Fruit fly (Drosophila melanogaster) whole organism, embryonic: ENCODE measurements around the gene CG43120.

Experiments
- CG11093 ChIP-seq: fragments of 200-800 bp; sonication (Bioruptor generic); IDR thresholded peaks from 3 replicates; pipeline ENCODE4 v1.3.6; 2022; ENCODE audit warnings: missing biosample characterization, missing genetic modification characterization
- CG15514 ChIP-seq: fragments of 200-800 bp; sonication (Bioruptor generic); optimal IDR thresholded peaks from 3 replicates; lab custom pipeline; 2017; ENCODE audit warnings: missing biosample characterization, missing genetic modification characterization, mild to moderate bottlenecking, moderate library complexity, missing genetic modification reagents
- CG15601 ChIP-seq: fragments of 200-800 bp; sonication (Bioruptor generic); optimal IDR thresholded peaks from 3 replicates; lab custom pipeline; 2019; ENCODE audit warnings: missing biosample characterization, mild to moderate bottlenecking, missing genetic modification characterization, moderate library complexity
- CG17328 ChIP-seq: fragments of 200-800 bp; sonication (Bioruptor generic); IDR thresholded peaks from 2 replicates; pipeline ENCODE4 v1.3.6; 2022; ENCODE audit warnings: missing biosample characterization, missing genetic modification characterization
- CG18262 ChIP-seq: fragments of 200-800 bp; optimal IDR thresholded peaks from 3 replicates; lab custom pipeline; 2019; ENCODE audit warnings: missing biosample characterization, mild to moderate bottlenecking, missing genetic modification characterization, moderate library complexity
- CG2202 ChIP-seq: fragments of 200-800 bp; sonication (Bioruptor generic); optimal IDR thresholded peaks from 2 replicates; lab custom pipeline; 2018; ENCODE audit warnings: missing biosample characterization, mild to moderate bottlenecking, missing genetic modification characterization
- CG2678 ChIP-seq: fragments of 200-800 bp; sonication (Bioruptor generic); optimal IDR thresholded peaks from 3 replicates; lab custom pipeline; 2019; ENCODE audit warnings: missing biosample characterization, mild to moderate bottlenecking, missing genetic modification characterization, moderate library complexity
- CG32772 ChIP-seq: fragments of 200-800 bp; sonication (Bioruptor generic); IDR thresholded peaks from 2 replicates; pipeline ENCODE4 v1.3.6; 2022; ENCODE audit warnings: missing biosample characterization, missing genetic modification characterization
- CG33557 ChIP-seq: fragments of 200-800 bp; sonication (Bioruptor generic); optimal IDR thresholded peaks from 2 replicates; lab custom pipeline; 2019; ENCODE audit warnings: missing biosample characterization, mild to moderate bottlenecking, missing genetic modification characterization, moderate library complexity
- CG3407 ChIP-seq: fragments of 200-800 bp; sonication (Bioruptor generic); optimal IDR thresholded peaks from 2 replicates; lab custom pipeline; 2018; ENCODE audit warnings: missing biosample characterization, mild to moderate bottlenecking, missing genetic modification characterization
- CG6175 ChIP-seq: fragments of 200-800 bp; sonication (Bioruptor generic); IDR thresholded peaks from 3 replicates; pipeline ENCODE4 v1.3.6; 2022; ENCODE audit warnings: missing biosample characterization, missing genetic modification characterization
- CHES-1-like ChIP-seq: fragments of 200-800 bp; sonication (Bioruptor generic); optimal IDR thresholded peaks from 2 replicates; lab custom pipeline; 2016; ENCODE audit warnings: missing biosample characterization, missing genetic modification characterization
- Dbx ChIP-seq: fragments of 200-800 bp; sonication (Bioruptor generic); IDR thresholded peaks from 3 replicates; pipeline ENCODE4 v1.3.6; 2022; ENCODE audit warnings: missing biosample characterization, missing genetic modification characterization
- HLHmδ ChIP-seq: fragments of 200-800 bp; sonication (Bioruptor generic); optimal IDR thresholded peaks from 2 replicates; lab custom pipeline; 2018; ENCODE audit warnings: missing biosample characterization, mild to moderate bottlenecking, missing genetic modification characterization, moderate library complexity
- Hand ChIP-seq: fragments of 200-800 bp; sonication (Bioruptor generic); optimal IDR thresholded peaks from 2 replicates; lab custom pipeline; 2017; ENCODE audit warnings: mild to moderate bottlenecking, missing biosample characterization, missing genetic modification reagents, missing genetic modification characterization
- HmgD ChIP-seq: fragments of 200-800 bp; sonication (Bioruptor generic); optimal IDR thresholded peaks from 3 replicates; lab custom pipeline; 2016; ENCODE audit warnings: missing biosample characterization, missing genetic modification characterization
- Hr78 ChIP-seq, 2 experiments: fragments of 200-800 bp in 1 of 2; fragments of >200 bp in 1 of 2; sonication (Bioruptor generic) in 1 of 2; optimal IDR thresholded peaks; 2 replicates each; lab custom pipeline; 2017 to 2019; ENCODE audit warnings: missing biosample characterization in 2 of 2, missing genetic modification characterization in 2 of 2, mild to moderate bottlenecking in 1 of 2, moderate library complexity in 1 of 2
- Lpt ChIP-seq: fragments of >200 bp; optimal IDR thresholded peaks from 2 replicates; lab custom pipeline; 2018; ENCODE audit warnings: missing biosample characterization, missing genetic modification characterization
- Med ChIP-seq: fragments of 200-800 bp; sonication (Bioruptor generic); peaks from one replicate; lab custom pipeline; 2016; ENCODE audit warnings: missing biosample characterization, missing genetic modification characterization, mild to moderate bottlenecking, inconsistent platforms, moderate library complexity
- NC2α ChIP-seq: fragments of 200-800 bp; sonication (Bioruptor generic); optimal IDR thresholded peaks from 2 replicates; lab custom pipeline; 2016; ENCODE audit warnings: missing biosample characterization, missing genetic modification characterization
- Neu2 ChIP-seq: fragments of 200-800 bp; sonication (Bioruptor generic); optimal IDR thresholded peaks from 3 replicates; lab custom pipeline; 2016; ENCODE audit warnings: missing biosample characterization, missing genetic modification characterization, borderline replicate concordance
- Nf-YC ChIP-seq: fragments of 200-800 bp; optimal IDR thresholded peaks from 3 replicates; lab custom pipeline; 2019; ENCODE audit warnings: missing biosample characterization, mild to moderate bottlenecking, missing genetic modification characterization, moderate library complexity
- Sox100B ChIP-seq: fragments of 200-800 bp; sonication (Bioruptor generic); optimal IDR thresholded peaks from 3 replicates; lab custom pipeline; 2018; ENCODE audit warnings: missing biosample characterization, mild to moderate bottlenecking, missing genetic modification characterization
- Trl ChIP-seq, 3 experiments: fragments of >200 bp in 2 of 3; fragments of 200-800 bp in 1 of 3; sonication (Bioruptor generic) in 1 of 3; optimal IDR thresholded peaks; 2 replicates in 1 of 3; 3 replicates in 2 of 3; lab custom pipeline; 2016 to 2017; ENCODE audit warnings: missing biosample characterization in 1 of 3, missing genetic modification characterization in 1 of 3
- aop ChIP-seq: fragments of 200-800 bp; sonication (Bioruptor generic); IDR thresholded peaks from 2 replicates; pipeline ENCODE4 v1.3.6; 2022; ENCODE audit warnings: missing biosample characterization, missing genetic modification characterization
- bbx ChIP-seq: fragments of 200-800 bp; sonication (Bioruptor generic); IDR thresholded peaks from 2 replicates; pipeline ENCODE4 v1.3.6; 2022; ENCODE audit warnings: missing biosample characterization, missing genetic modification characterization; ENCODE audit not compliant: partially characterized antibody
- chinmo ChIP-seq: fragments of 200-800 bp; sonication (Bioruptor generic); IDR thresholded peaks from 4 replicates; pipeline ENCODE4 v1.3.6; 2022; ENCODE audit warnings: missing biosample characterization, missing genetic modification characterization; ENCODE audit not compliant: partially characterized antibody
- ci ChIP-seq: fragments of 200-800 bp; sonication (Bioruptor generic); IDR thresholded peaks from 3 replicates; pipeline ENCODE4 v1.3.6; 2022; ENCODE audit warnings: missing biosample characterization, missing genetic modification characterization
- dmrt99B ChIP-seq: fragments of 200-800 bp; sonication (Bioruptor generic); optimal IDR thresholded peaks from 2 replicates; lab custom pipeline; 2018; ENCODE audit warnings: missing biosample characterization, mild to moderate bottlenecking, missing genetic modification characterization, moderate library complexity
- ems ChIP-seq: fragments of 200-800 bp; sonication (Bioruptor generic); optimal IDR thresholded peaks from 3 replicates; lab custom pipeline; 2016; ENCODE audit warnings: missing biosample characterization, missing genetic modification characterization
- exex ChIP-seq: fragments of 200-800 bp; sonication (Bioruptor generic); optimal IDR thresholded peaks from 4 replicates; lab custom pipeline; 2018; ENCODE audit warnings: missing biosample characterization, mild to moderate bottlenecking, missing genetic modification characterization, moderate library complexity
- gro ChIP-seq: fragments of 200-800 bp; sonication (Bioruptor generic); optimal IDR thresholded peaks from 2 replicates; lab custom pipeline; 2016; ENCODE audit warnings: missing biosample characterization, missing genetic modification characterization
- gt ChIP-seq: fragments of 200-800 bp; sonication (Bioruptor generic); IDR thresholded peaks from 2 replicates; pipeline ENCODE4 v1.3.6; 2022; ENCODE audit warnings: missing biosample characterization, missing genetic modification characterization
- insv ChIP-seq, 2 experiments: fragments of 200-800 bp; sonication (Bioruptor generic); optimal IDR thresholded peaks; 3 replicates each; lab custom pipeline; 2016 to 2018; ENCODE audit warnings: missing biosample characterization in 2 of 2, missing genetic modification characterization in 2 of 2
- jing ChIP-seq: fragments of 200-800 bp; sonication (Bioruptor generic); optimal IDR thresholded peaks from 2 replicates; lab custom pipeline; 2018; ENCODE audit warnings: missing biosample characterization, mild to moderate bottlenecking, missing genetic modification characterization
- lab ChIP-seq: fragments of 200-800 bp; sonication (Bioruptor generic); optimal IDR thresholded peaks from 3 replicates; lab custom pipeline; 2017; ENCODE audit warnings: missing biosample characterization, missing genetic modification characterization, mild to moderate bottlenecking, moderate library complexity, missing genetic modification reagents
- mirr ChIP-seq: fragments of 200-800 bp; sonication (Bioruptor generic); optimal IDR thresholded peaks from 3 replicates; lab custom pipeline; 2018; ENCODE audit warnings: missing biosample characterization, mild to moderate bottlenecking, missing genetic modification characterization
- nau ChIP-seq: fragments of 200-800 bp; sonication (Bioruptor generic); optimal IDR thresholded peaks from 3 replicates; lab custom pipeline; 2017; ENCODE audit warnings: missing biosample characterization, mild to moderate bottlenecking, missing genetic modification characterization, missing genetic modification reagents
- onecut ChIP-seq: fragments of 200-800 bp; sonication (Bioruptor generic); IDR thresholded peaks from 2 replicates; pipeline ENCODE4 v1.3.6; 2022; ENCODE audit warnings: missing biosample characterization, missing genetic modification characterization
- org-1 ChIP-seq: fragments of 200-800 bp; sonication (Bioruptor generic); optimal IDR thresholded peaks from 2 replicates; lab custom pipeline; 2017; ENCODE audit warnings: missing biosample characterization, missing genetic modification characterization
- sens ChIP-seq: fragments of 200-800 bp; sonication (Bioruptor generic); peaks from one replicate; lab custom pipeline; 2016; ENCODE audit warnings: missing biosample characterization, missing genetic modification characterization
- shn ChIP-seq: fragments of 200-800 bp; sonication (Bioruptor generic); optimal IDR thresholded peaks from 3 replicates; lab custom pipeline; 2016; ENCODE audit warnings: missing biosample characterization, missing genetic modification characterization
- sim ChIP-seq: fragments of 200-800 bp; sonication (Bioruptor generic); IDR thresholded peaks from 2 replicates; pipeline ENCODE4 v1.3.6; 2022; ENCODE audit warnings: missing biosample characterization, missing genetic modification characterization
- slbo ChIP-seq: fragments of 200-800 bp; sonication (Bioruptor generic); IDR thresholded peaks from 2 replicates; pipeline ENCODE4 v1.3.6; 2022; ENCODE audit warnings: missing biosample characterization, missing genetic modification characterization
- so ChIP-seq: fragments of 200-800 bp; sonication (Bioruptor generic); IDR thresholded peaks from 3 replicates; pipeline ENCODE4 v1.3.6; 2022; ENCODE audit warnings: missing biosample characterization, missing genetic modification characterization
- trem ChIP-seq: fragments of 200-800 bp; optimal IDR thresholded peaks from 3 replicates; lab custom pipeline; 2019; ENCODE audit warnings: missing biosample characterization, mild to moderate bottlenecking, missing genetic modification characterization, moderate library complexity
- tup ChIP-seq: fragments of 200-800 bp; sonication (Bioruptor generic); optimal IDR thresholded peaks from 2 replicates; lab custom pipeline; 2016; ENCODE audit warnings: missing biosample characterization, mild to moderate bottlenecking, missing genetic modification characterization, moderate library complexity
- twi ChIP-seq: fragments of 200-800 bp; optimal IDR thresholded peaks from 2 replicates; lab custom pipeline; 2019; ENCODE audit warnings: missing biosample characterization, mild to moderate bottlenecking, missing genetic modification characterization, moderate library complexity
- usp ChIP-seq: fragments of >200 bp; optimal IDR thresholded peaks from 2 replicates; lab custom pipeline; 2017; ENCODE audit warnings: missing biosample characterization, missing genetic modification characterization

Gene CG43120

DNA sequence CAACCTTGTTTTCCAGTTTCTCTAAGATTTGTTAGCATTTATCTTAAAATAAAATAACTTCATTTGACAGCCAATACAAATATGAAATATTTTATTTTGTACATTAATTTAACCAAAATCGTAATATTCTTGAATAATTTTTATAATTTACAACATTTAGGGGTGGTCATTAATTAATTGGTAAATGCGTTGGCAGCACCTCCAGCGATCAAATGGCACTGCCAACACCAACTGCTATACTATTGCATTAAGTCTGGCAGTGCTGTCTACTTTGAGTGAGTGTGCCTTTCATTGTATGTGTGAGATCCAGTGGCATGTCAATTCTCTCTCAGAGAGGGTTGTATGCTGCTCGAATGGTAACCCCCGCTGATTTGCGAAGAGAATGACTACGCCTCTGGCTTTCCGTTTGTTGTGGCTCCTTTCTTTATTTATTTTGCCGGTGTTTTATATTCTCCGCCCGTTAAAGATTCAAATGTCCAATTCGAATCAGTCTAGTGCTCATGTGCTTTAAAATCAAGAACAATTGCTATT lies 28.5 kb downstream of the CG43120 start, which contains the start of gene CG3919 (continued):
- TF ChIP-seq aop (GFP tag; lab: Robert Waterston, UW) = no peak
- no peak for TF ChIP-seq insv (GFP tag; optimal IDR thresholded peaks at IDR 0.05; lab: Kevin White, UChicago)
- no peak for TF ChIP-seq CG2202 (tag; lab: Kevin White, UChicago)
- TF ChIP-seq lab (GFP tag; lab: Kevin White, UChicago) = peak; percentile 60
- peak; percentile 40 for TF ChIP-seq NC2α (GFP tag; lab: Kevin White, UChicago)
- peak; percentile 78 for TF ChIP-seq CG2678 (tag; lab: Kevin White, UChicago)
- TF ChIP-seq Trl (optimal IDR thresholded peaks at IDR 0.05; lab: Kevin White, UChicago) = peak; percentile 67 to 85
- peak; percentile 83 for TF ChIP-seq Trl (GFP tag; optimal IDR thresholded peaks at IDR 0.05; lab: Kevin White, UChicago)
- TF ChIP-seq CG6175 (GFP tag; lab: Robert Waterston, UW) = 0 out of 3 replicates have a peak, but pooled peaks have one; percentile 15
- peak; percentile 70 for TF ChIP-seq CHES-1-like (GFP tag; lab: Kevin White, UChicago)
- TF ChIP-seq trem (tag; lab: Kevin White, UChicago) = peak; percentile 99
- no peak for TF ChIP-seq ems (GFP tag; lab: Kevin White, UChicago)
- TF ChIP-seq jing (GFP tag; lab: Kevin White, UChicago) = no peak
- TF ChIP-seq slbo = peak; percentile 81
- TF ChIP-seq HLHmδ (GFP tag; lab: Kevin White, UChicago) = peak; percentile 77
- no peak for TF ChIP-seq Hr78 (GFP tag; optimal IDR thresholded peaks at IDR 0.05; lab: Kevin White, UChicago)
- peak; percentile 43 for TF ChIP-seq onecut (GFP tag; lab: Robert Waterston, UW)
- TF ChIP-seq gt (GFP tag; lab: Robert Waterston, UW) = 0 out of 2 replicates have a peak, but pooled peaks have one; percentile 28
- TF ChIP-seq Lpt (GFP tag; lab: Kevin White, UChicago) = no peak
- TF ChIP-seq Sox100B = peak; percentile 66
- TF ChIP-seq HmgD (GFP tag; lab: Kevin White, UChicago) = no peak
- TF ChIP-seq gro (GFP tag; lab: Kevin White, UChicago) = peak; percentile 24
- TF ChIP-seq CG17328 (GFP tag; lab: Robert Waterston, UW) = peak; percentile 67
- TF ChIP-seq CG15514 = peak; percentile 15
- TF ChIP-seq Nf-YC (tag; lab: Kevin White, UChicago) = peak; percentile 50
- TF ChIP-seq sim = no peak
- no peak for TF ChIP-seq exex
- TF ChIP-seq chinmo (GFP tag; lab: Robert Waterston, UW) = peak; percentile 64; the same call in 1 of the 4 replicates
- TF ChIP-seq nau (GFP tag; lab: Kevin White, UChicago) = no peak
- peak; percentile 84; the same call in 2 of the 3 replicates for TF ChIP-seq ci (GFP tag; lab: Robert Waterston, UW)
- TF ChIP-seq twi = peak; percentile 34
- TF ChIP-seq bbx (GFP tag; lab: Robert Waterston, UW) = peak; percentile 30
- TF ChIP-seq CG3407 = peak; percentile 15
- TF ChIP-seq org-1 (GFP tag; lab: Kevin White, UChicago) = no peak
- TF ChIP-seq Neu2 = no peak
- TF ChIP-seq Med (GFP tag; lab: Kevin White, UChicago) = peak; percentile 93
- peak; percentile 33 for TF ChIP-seq CG33557 (GFP tag; lab: Kevin White, UChicago)
- peak; percentile 19 for TF ChIP-seq CG15601
- TF ChIP-seq CG32772 (GFP tag; lab: Robert Waterston, UW) = peak; percentile 54; the same call in 1 of the 2 replicates
- no peak for TF ChIP-seq so (GFP tag; lab: Robert Waterston, UW)
- TF ChIP-seq CG11093 (GFP tag; lab: Robert Waterston, UW) = peak; percentile 40; the same call in 1 of the 3 replicates
- TF ChIP-seq shn (GFP tag; lab: Kevin White, UChicago) = peak; percentile 52
- peak; percentile 45; the same call in 1 of the 3 replicates for TF ChIP-seq Dbx (GFP tag; lab: Robert Waterston, UW)
- TF ChIP-seq tup (GFP tag; lab: Kevin White, UChicago) = no peak
- peak; percentile 77 for TF ChIP-seq CG18262 (tag; lab: Kevin White, UChicago)
- peak; percentile 61 for TF ChIP-seq dmrt99B (tag; lab: Kevin White, UChicago)
- TF ChIP-seq Hand (GFP tag; lab: Kevin White, UChicago) = no peak
- TF ChIP-seq usp (GFP tag; lab: Kevin White, UChicago) = no peak
- peak; percentile 92 for TF ChIP-seq sens (GFP tag; lab: Kevin White, UChicago)
- no peak for TF ChIP-seq mirr (GFP tag; lab: Kevin White, UChicago)
